Fruit fly (Drosophila melanogaster): Measurements from ENCODE around the gene Abcd3.
A peak's percentile ranks its signal among the peaks of the same experiment; 100 is the strongest.

The Abcd3 gene

DNA sequence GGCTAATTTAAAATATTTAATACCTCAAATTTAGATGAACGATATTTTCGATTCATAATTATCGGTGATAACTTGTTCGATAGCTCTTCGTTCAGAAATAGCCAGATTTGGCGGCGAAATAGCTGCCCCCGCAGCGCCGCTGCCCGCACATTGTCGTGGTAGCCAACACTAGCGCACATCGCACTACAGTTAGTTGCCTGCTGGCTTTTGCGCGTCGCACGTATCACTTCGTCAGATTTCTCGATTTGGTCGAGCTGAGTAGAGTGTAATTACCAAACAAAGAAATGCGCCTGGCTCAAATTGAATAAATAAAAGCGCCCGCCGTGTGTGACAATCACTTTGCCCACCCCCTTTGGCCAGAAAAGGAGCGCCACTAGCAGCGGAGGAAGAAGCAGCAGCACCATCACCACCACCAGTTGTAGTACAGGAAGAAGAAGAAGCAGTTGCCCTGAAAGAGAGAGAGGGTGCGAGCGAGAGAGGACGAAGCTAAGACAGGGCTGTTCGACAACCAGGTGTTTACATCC, at the start of gene Abcd3 (continued):
- TF ChIP-seq Nf-YB (GFP tag; optimal IDR thresholded peaks at IDR 0.05) (peak; percentile 13), Ada2b (GFP tag; IDR thresholded peaks at IDR 0.05) (no peak), lab (GFP tag; optimal IDR thresholded peaks at IDR 0.05) (peak; percentile 70), wor (GFP tag; IDR thresholded peaks at IDR 0.05) (no peak), B-H2 (GFP tag; optimal IDR thresholded peaks at IDR 0.05) (peak; percentile 47), stc (GFP tag; IDR thresholded peaks at IDR 0.05) (0 out of 2 replicates have a peak, but pooled peaks have one; percentile 12), CG2120 (GFP tag; optimal IDR thresholded peaks at IDR 0.05) (no peak), CG3065 (GFP tag; optimal IDR thresholded peaks at IDR 0.05) (no peak), sug (tag; optimal IDR thresholded peaks at IDR 0.05) (peak; percentile 59), Sox100B (GFP tag; optimal IDR thresholded peaks at IDR 0.05) (no peak), CG6813 (GFP tag; optimal IDR thresholded peaks at IDR 0.05) (peak; percentile 38), wek (GFP tag; optimal IDR thresholded peaks at IDR 0.05) (peak; percentile 6), aop (GFP tag; IDR thresholded peaks at IDR 0.05) (no peak), CG3281 (GFP tag; optimal IDR thresholded peaks at IDR 0.05) (peak; percentile 100), dan (GFP tag; IDR thresholded peaks at IDR 0.05) (no peak), CG13287 (GFP tag; IDR thresholded peaks at IDR 0.05; ENCODE audit: partially characterized antibody) (peak; percentile 78), Meics (GFP tag; optimal IDR thresholded peaks at IDR 0.05) (peak; percentile 29), CG8924 (tag; optimal IDR thresholded peaks at IDR 0.05) (peak; percentile 69), fd64A (GFP tag; optimal IDR thresholded peaks at IDR 0.05) (no peak), kay (GFP tag; optimal IDR thresholded peaks at IDR 0.05) (no peak), Dp (GFP tag; optimal IDR thresholded peaks at IDR 0.05) (peak; percentile 46), ham (GFP tag; IDR thresholded peaks at IDR 0.05) (no peak), Nf-YC (tag; optimal IDR thresholded peaks at IDR 0.05) (peak; percentile 65), pan (optimal IDR thresholded peaks at IDR 0.05) (no peak), pan (GFP tag; optimal IDR thresholded peaks at IDR 0.05 in 1 of 2, IDR thresholded peaks at IDR 0.05 in 1 of 2) (no peak), CG3838 (GFP tag; optimal IDR thresholded peaks at IDR 0.05) (no peak), CHES-1-like (GFP tag; optimal IDR thresholded peaks at IDR 0.05) (peak; percentile 19), CG6654 (GFP tag; optimal IDR thresholded peaks at IDR 0.05) (no peak), emc (GFP tag; optimal IDR thresholded peaks at IDR 0.05) (no peak), Spps (tag; optimal IDR thresholded peaks at IDR 0.05) (no peak), PHDP (tag; optimal IDR thresholded peaks at IDR 0.05) (peak; percentile 26), CG17328 (GFP tag; IDR thresholded peaks at IDR 0.05) (no peak), D (optimal IDR thresholded peaks at IDR 0.05) (no peak), D (GFP tag; optimal IDR thresholded peaks at IDR 0.05) (peak; percentile 32), CG11085 (GFP tag; IDR thresholded peaks at IDR 0.05) (no peak), Sin3A (optimal IDR thresholded peaks at IDR 0.05) (peak; percentile 20), HHEX (GFP tag; optimal IDR thresholded peaks at IDR 0.05) (peak; percentile 28), CG9817 (tag; optimal IDR thresholded peaks at IDR 0.05) (peak; percentile 5), CG9437 (GFP tag; optimal IDR thresholded peaks at IDR 0.05) (no peak), jigr1 (GFP tag; IDR thresholded peaks at IDR 0.05) (no peak), gcm2 (GFP tag; optimal IDR thresholded peaks at IDR 0.05) (no peak), pros (GFP tag; optimal IDR thresholded peaks at IDR 0.05) (peak; percentile 87), danr (GFP tag; IDR thresholded peaks at IDR 0.05) (no peak), Oli (tag; optimal IDR thresholded peaks at IDR 0.05) (no peak), NK7.1 (GFP tag; optimal IDR thresholded peaks at IDR 0.05) (no peak), CG4328 (GFP tag; optimal IDR thresholded peaks at IDR 0.05) (peak; percentile 1), CG9215 (GFP tag; IDR thresholded peaks at IDR 0.05) (no peak), CG43689 (GFP tag; IDR thresholded peaks at IDR 0.05) (no peak), Sox102F (GFP tag; optimal IDR thresholded peaks at IDR 0.05) (no peak), zen2 (GFP tag; IDR thresholded peaks at IDR 0.05; ENCODE audit: partially characterized antibody) (peak; percentile 62), Mrtf (GFP tag; IDR thresholded peaks at IDR 0.05) (no peak), CG3163 (GFP tag; optimal IDR thresholded peaks at IDR 0.05) (peak; percentile 57)
